Worm (Caenorhabditis elegans) whole organism, early embryonic: ENCODE results near the gene C08E8.4.

ENCODE experiments used
- B0310.2 ChIP-seq: sonication (generic microtip); optimal IDR thresholded peaks from 2 replicates; lab custom pipeline; 2016; ENCODE audit warnings: mild to moderate bottlenecking, missing genetic modification characterization, missing compliant biosample characterization
- F13C5.2 ChIP-seq: sonication (generic microtip); optimal IDR thresholded peaks from 2 replicates; lab custom pipeline; 2017; ENCODE audit warnings: mild to moderate bottlenecking, missing genetic modification characterization, inconsistent platforms, missing compliant biosample characterization
- ama-1 ChIP-seq: fragments of 150-350 bp; optimal IDR thresholded peaks from 2 replicates; lab custom pipeline; 2014
- ceh-13 ChIP-seq: fragments of 200-800 bp; sonication (Bioruptor generic); optimal IDR thresholded peaks from 2 replicates; lab custom pipeline; 2018; ENCODE audit warnings: mild to moderate bottlenecking, missing genetic modification characterization, missing compliant biosample characterization
- ceh-36 ChIP-seq: sonication (generic microtip); optimal IDR thresholded peaks from 2 replicates; lab custom pipeline; 2016; ENCODE audit warnings: missing genetic modification characterization, inconsistent platforms, missing compliant biosample characterization
- flt-1 ChIP-seq: fragments of 200-800 bp; sonication (Bioruptor generic); IDR thresholded peaks from 2 replicates; pipeline ENCODE4 v1.3.6; 2022; ENCODE audit warnings: missing genetic modification characterization, missing compliant biosample characterization
- hmbx-1 ChIP-seq: sonication (generic microtip); optimal IDR thresholded peaks from 2 replicates; lab custom pipeline; 2016; ENCODE audit warnings: mild to moderate bottlenecking, missing genetic modification characterization, missing compliant biosample characterization
- scrt-1 ChIP-seq: fragments of 200-800 bp; sonication (Bioruptor generic); IDR thresholded peaks from 2 replicates; pipeline ENCODE4 v1.3.6; 2022; ENCODE audit warnings: missing genetic modification characterization, missing compliant biosample characterization
- sea-1 ChIP-seq: fragments of 200-800 bp; sonication (Bioruptor generic); conservative IDR thresholded peaks from 2 replicates; pipeline ENCODE4 v1.3.6; 2022; ENCODE audit warnings: missing genetic modification characterization, missing compliant biosample characterization
- tra-4 ChIP-seq: sonication (generic microtip); optimal IDR thresholded peaks from 2 replicates; lab custom pipeline; 2017; ENCODE audit warnings: missing genetic modification characterization, missing compliant biosample characterization

ce11 chrV:18324525-18324924 lies 47.1 kb upstream of the C08E8.4 start:
- TF ChIP-seq F13C5.2 (tag; lab: Kevin White, UChicago): no peak
- no peak for TF ChIP-seq ama-1 (lab: Kevin White, UChicago)
- TF ChIP-seq ceh-13: no peak
- no peak for TF ChIP-seq B0310.2 (tag; lab: Kevin White, UChicago)
- TF ChIP-seq ceh-36: no peak
- no peak for TF ChIP-seq sea-1
- no peak for TF ChIP-seq scrt-1 (GFP tag; lab: Robert Waterston, UW)
- no peak for TF ChIP-seq hmbx-1 (tag; lab: Kevin White, UChicago)
- TF ChIP-seq flt-1 (GFP tag; lab: Robert Waterston, UW): no peak
- no peak for TF ChIP-seq tra-4
